Fruit fly (Drosophila melanogaster) S2 (cell line): ENCODE data around the gene TRAM.

Experiments used
- CG8478 ChIP-seq: fragments of >200 bp; optimal IDR thresholded peaks from 2 replicates; lab custom pipeline; 2018
- CTCF ChIP-seq, 2 experiments: fragments of >200 bp; optimal IDR thresholded peaks; 2 replicates each; lab custom pipeline; 2018

DNA sequence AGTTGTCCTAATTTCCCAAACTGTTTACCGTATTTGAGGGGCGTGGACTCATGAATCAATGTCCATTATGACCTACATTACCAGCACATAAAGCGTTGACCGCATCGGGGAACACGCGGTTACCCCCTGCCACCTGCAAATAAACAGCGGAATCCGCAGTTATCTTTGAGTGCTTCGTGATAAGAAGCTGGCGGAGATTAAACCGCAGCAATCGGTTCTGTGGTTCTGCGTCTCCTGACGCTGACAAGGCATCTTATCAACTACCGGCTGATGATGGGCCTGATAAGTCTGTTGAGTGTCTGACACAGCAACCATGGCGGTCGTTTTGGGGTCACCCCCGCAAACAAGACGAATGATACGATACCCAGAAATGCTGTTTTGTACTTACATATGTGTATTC is 11.1 kb downstream of the TRAM start:
- TF ChIP-seq CTCF (optimal IDR thresholded peaks at IDR 0.05; lab: Kevin White, UChicago) (no peak), CG8478 (lab: Kevin White, UChicago) (no peak)
